Worm (Caenorhabditis elegans) whole organism, L3 larva: ENCODE results near the gene R160.4.

ENCODE experiments used
- ama-1 ChIP-seq: fragments of 150-350 bp; optimal IDR thresholded peaks from 2 replicates; lab custom pipeline; 2018
- mdl-1 ChIP-seq: fragments of 150-350 bp; optimal IDR thresholded peaks from 2 replicates; lab custom pipeline; 2014; ENCODE audit warnings: missing biosample characterization, missing genetic modification characterization
- pha-4 ChIP-seq: fragments of 150-350 bp; optimal IDR thresholded peaks from 2 replicates; lab custom pipeline; 2014; ENCODE audit warnings: missing biosample characterization, missing genetic modification reagents, missing genetic modification characterization
- unc-39 ChIP-seq: sonication (generic microtip); optimal IDR thresholded peaks from 4 replicates; lab custom pipeline; 2017; ENCODE audit warnings: missing biosample characterization, missing genetic modification characterization

- TF ChIP-seq ama-1: no peak
- TF ChIP-seq pha-4 (tag; lab: Kevin White, UChicago): no peak
- no peak for TF ChIP-seq mdl-1
- no peak for TF ChIP-seq unc-39 (tag; lab: Kevin White, UChicago)
Observed at ce11 chrX:4376801-4377200, 8.1 kb upstream of the R160.4 start, which contains the start of gene R160.2.
